Worm (Caenorhabditis elegans): Measurements from ENCODE around the gene cyp-34A10.

- no peak for TF ChIP-seq ref-1 (GFP tag; conservative IDR thresholded peaks at IDR 0.05)
- TF ChIP-seq flt-1 (GFP tag; IDR thresholded peaks at IDR 0.05) = no peak
- TF ChIP-seq cog-1 (tag; optimal IDR thresholded peaks at IDR 0.05) = no peak
These were observed 5.0 kb downstream of the cyp-34A10 start, which contains the start of gene cyp-34A8 for ce11 chrV:3967762-3968161.
